1 fruit fly cellular context compared by ENCODE assay signal in the genomic region with DNA sequence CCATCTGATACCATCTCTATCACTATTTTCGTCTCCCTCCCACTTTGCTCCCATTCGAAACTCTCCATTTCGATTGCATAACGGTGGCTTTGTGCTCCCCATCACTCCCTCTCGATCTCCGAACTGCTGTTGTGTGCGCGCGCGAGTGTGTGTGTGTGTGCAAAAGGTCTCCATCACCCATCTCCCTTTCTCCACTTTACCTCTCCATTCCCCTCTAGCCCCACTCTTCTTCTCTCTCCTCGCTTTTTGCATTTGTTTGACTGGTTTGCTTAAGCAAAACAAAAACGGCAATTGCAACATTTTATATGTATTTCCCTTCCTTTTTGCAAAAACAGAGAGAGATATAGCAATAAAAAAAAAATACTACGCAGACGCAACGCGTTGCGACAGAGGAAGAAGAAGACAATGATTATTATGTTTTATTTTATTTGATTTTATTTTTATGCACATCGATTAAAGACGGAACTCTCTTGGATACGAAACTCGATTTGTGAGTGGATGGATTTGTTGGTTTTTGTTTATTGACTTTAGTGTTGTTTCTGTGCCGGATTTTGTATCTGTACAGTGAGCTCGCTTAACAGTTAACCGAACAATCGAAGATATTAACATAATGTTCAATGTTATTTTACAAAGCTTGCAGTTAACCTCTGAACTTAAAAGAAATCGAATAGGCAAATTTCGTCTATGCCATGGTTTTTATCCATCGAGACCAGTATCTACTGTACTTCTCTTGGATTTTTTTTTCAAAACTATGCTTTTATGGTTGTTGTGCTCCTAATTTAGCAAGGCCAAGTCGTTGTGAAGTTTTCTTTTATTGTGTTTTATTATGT.
A peak's percentile ranks its signal among the peaks of the same experiment; 100 is the strongest.
TF ChIP-seq lines count a peak whose summit lies in the region.

No protein-coding gene starts in this region.

TF ChIP-seq in whole organism, embryonic, 481 proteins besides CTCF, POLR2A, EP300 and RAD21 (continued from another document and continues in another):
- no peak for TF ChIP-seq chm (GFP tag; IDR thresholded peaks at IDR 0.05; lab: Robert Waterston, UW)
- peak; percentile 45 for TF ChIP-seq Mes4 (GFP tag; optimal IDR thresholded peaks at IDR 0.05; lab: Kevin White, UChicago)
- peak; percentile 73 for TF ChIP-seq CG1603 (tag; optimal IDR thresholded peaks at IDR 0.05; lab: Kevin White, UChicago)
- peak; percentile 49; the same call in 1 of the 2 replicates for TF ChIP-seq CG4730 (GFP tag; IDR thresholded peaks at IDR 0.05; lab: Robert Waterston, UW)
- peak; percentile 44; the same call in 1 of the 3 replicates for TF ChIP-seq CG11093 (GFP tag; IDR thresholded peaks at IDR 0.05; lab: Robert Waterston, UW)
- TF ChIP-seq pfk (GFP tag; optimal IDR thresholded peaks at IDR 0.05; lab: Kevin White, UChicago): no peak
- TF ChIP-seq scrt (GFP tag; optimal IDR thresholded peaks at IDR 0.05; lab: Kevin White, UChicago): peak; percentile 67
- peak in 1 of 2 experiments; percentile 51 for TF ChIP-seq Eip74EF (GFP tag; optimal IDR thresholded peaks at IDR 0.05; lab: Kevin White, UChicago)
- TF ChIP-seq CG3163 (GFP tag; optimal IDR thresholded peaks at IDR 0.05; lab: Kevin White, UChicago): peak; percentile 28
- TF ChIP-seq Hsf (GFP tag; optimal IDR thresholded peaks at IDR 0.05; lab: Kevin White, UChicago): peak; percentile 70
- TF ChIP-seq CoRest (tag; optimal IDR thresholded peaks at IDR 0.05; lab: Kevin White, UChicago): peak; percentile 77
- TF ChIP-seq disco-r (GFP tag; optimal IDR thresholded peaks at IDR 0.05; lab: Kevin White, UChicago): peak; percentile 29
- peak; percentile 76 for TF ChIP-seq ERR (GFP tag; optimal IDR thresholded peaks at IDR 0.05; lab: Kevin White, UChicago)
- peak; percentile 83 for TF ChIP-seq Fer3 (tag; optimal IDR thresholded peaks at IDR 0.05; lab: Kevin White, UChicago)
- TF ChIP-seq Awh (GFP tag; IDR thresholded peaks at IDR 0.05; lab: Robert Waterston, UW): no peak
- TF ChIP-seq rib (GFP tag; IDR thresholded peaks at IDR 0.05; lab: Robert Waterston, UW): no peak
- TF ChIP-seq CG13424 (tag; optimal IDR thresholded peaks at IDR 0.05; lab: Kevin White, UChicago): peak; percentile 73
- peak; percentile 52 for TF ChIP-seq CG16863 (GFP tag; optimal IDR thresholded peaks at IDR 0.05; lab: Kevin White, UChicago)
- peak; percentile 75 for TF ChIP-seq CG3281 (GFP tag; optimal IDR thresholded peaks at IDR 0.05; lab: Kevin White, UChicago)
- TF ChIP-seq CG15696 (tag; optimal IDR thresholded peaks at IDR 0.05; lab: Kevin White, UChicago): peak; percentile 12
- TF ChIP-seq bcd (GFP tag; optimal IDR thresholded peaks at IDR 0.05; lab: Kevin White, UChicago): peak; percentile 55
- peak; percentile 18 for TF ChIP-seq org-1 (GFP tag; optimal IDR thresholded peaks at IDR 0.05; lab: Kevin White, UChicago)
- peak; percentile 24 for TF ChIP-seq dmrt11E (tag; optimal IDR thresholded peaks at IDR 0.05; lab: Kevin White, UChicago)
- TF ChIP-seq Sry-β (GFP tag; optimal IDR thresholded peaks at IDR 0.05; lab: Kevin White, UChicago): no peak
- peak; percentile 77 for TF ChIP-seq CG2678 (tag; optimal IDR thresholded peaks at IDR 0.05; lab: Kevin White, UChicago)
- TF ChIP-seq CG1233 (GFP tag; optimal IDR thresholded peaks at IDR 0.05; lab: Kevin White, UChicago): no peak
- TF ChIP-seq BtbVII (GFP tag; optimal IDR thresholded peaks at IDR 0.05; lab: Kevin White, UChicago): peak; percentile 65
- peak; percentile 15 for TF ChIP-seq CG10654 (GFP tag; optimal IDR thresholded peaks at IDR 0.05; lab: Kevin White, UChicago)
- TF ChIP-seq Meics (GFP tag; optimal IDR thresholded peaks at IDR 0.05; lab: Kevin White, UChicago): peak; percentile 72
- peak; percentile 68 for TF ChIP-seq CG12071 (GFP tag; optimal IDR thresholded peaks at IDR 0.05; lab: Kevin White, UChicago)
- TF ChIP-seq dan (GFP tag; IDR thresholded peaks at IDR 0.05; lab: Robert Waterston, UW): no peak
- TF ChIP-seq stwl (tag; optimal IDR thresholded peaks at IDR 0.05; lab: Kevin White, UChicago): no peak
- no peak for TF ChIP-seq br (optimal IDR thresholded peaks at IDR 0.05; lab: Kevin White, UChicago)
- 0 out of 3 replicates have a peak, but pooled peaks have one; percentile 59 for TF ChIP-seq so (GFP tag; IDR thresholded peaks at IDR 0.05; lab: Robert Waterston, UW)
- peak; percentile 61 for TF ChIP-seq Oli (tag; optimal IDR thresholded peaks at IDR 0.05; lab: Kevin White, UChicago)
- peak; percentile 77 for TF ChIP-seq CG11504 (tag; optimal IDR thresholded peaks at IDR 0.05; lab: Kevin White, UChicago)
- TF ChIP-seq Bgb (GFP tag; IDR thresholded peaks at IDR 0.05; lab: Robert Waterston, UW; ENCODE audit: partially characterized antibody): no peak
- no peak for TF ChIP-seq CG7987 (GFP tag; optimal IDR thresholded peaks at IDR 0.05; lab: Kevin White, UChicago)
- TF ChIP-seq Abd-B (GFP tag; optimal IDR thresholded peaks at IDR 0.05; lab: Kevin White, UChicago): peak; percentile 36
- no peak for TF ChIP-seq gcm2 (GFP tag; optimal IDR thresholded peaks at IDR 0.05; lab: Kevin White, UChicago)
- TF ChIP-seq H15 (GFP tag; IDR thresholded peaks at IDR 0.05; lab: Robert Waterston, UW): peak; percentile 64; the same call in 1 of the 3 replicates
- TF ChIP-seq CG7357 (GFP tag; IDR thresholded peaks at IDR 0.05; lab: Robert Waterston, UW): no peak
- TF ChIP-seq Blimp-1 (GFP tag; optimal IDR thresholded peaks at IDR 0.05; lab: Kevin White, UChicago): peak; percentile 74
- TF ChIP-seq CG34376 (GFP tag; optimal IDR thresholded peaks at IDR 0.05; lab: Kevin White, UChicago): peak; percentile 10
- TF ChIP-seq Dref (GFP tag; IDR thresholded peaks at IDR 0.05; lab: Robert Waterston, UW): no peak
- TF ChIP-seq CG18599 (GFP tag; optimal IDR thresholded peaks at IDR 0.05; lab: Kevin White, UChicago): peak; percentile 74
- peak; percentile 45 for TF ChIP-seq pb (GFP tag; optimal IDR thresholded peaks at IDR 0.05; lab: Kevin White, UChicago)
- TF ChIP-seq Opbp (GFP tag; IDR thresholded peaks at IDR 0.05; lab: Robert Waterston, UW; ENCODE audit: partially characterized antibody): no peak
- no peak for TF ChIP-seq hbn (GFP tag; IDR thresholded peaks at IDR 0.05; lab: Robert Waterston, UW; ENCODE audit: partially characterized antibody)
- TF ChIP-seq shn (GFP tag; optimal IDR thresholded peaks at IDR 0.05; lab: Kevin White, UChicago): no peak
- TF ChIP-seq Pdp1 (GFP tag; optimal IDR thresholded peaks at IDR 0.05; lab: Kevin White, UChicago): peak; percentile 52 to 88
- peak; percentile 29 for TF ChIP-seq CG12299 (tag; optimal IDR thresholded peaks at IDR 0.05; lab: Kevin White, UChicago)
- TF ChIP-seq CG13296 (GFP tag; optimal IDR thresholded peaks at IDR 0.05; lab: Kevin White, UChicago): peak; percentile 68
- TF ChIP-seq Kr (GFP tag; optimal IDR thresholded peaks at IDR 0.05; lab: Kevin White, UChicago): no peak
- TF ChIP-seq CG11247 (GFP tag; IDR thresholded peaks at IDR 0.05; lab: Robert Waterston, UW): peak; percentile 62
- peak; percentile 80 for TF ChIP-seq CG14014 (GFP tag; IDR thresholded peaks at IDR 0.05; lab: Robert Waterston, UW)
- peak; percentile 36 for TF ChIP-seq CG1792 (GFP tag; optimal IDR thresholded peaks at IDR 0.05; lab: Kevin White, UChicago)
- peak; percentile 75 for TF ChIP-seq Drgx (GFP tag; IDR thresholded peaks at IDR 0.05; lab: Robert Waterston, UW)
- peak; percentile 26 for TF ChIP-seq CG33557 (GFP tag; optimal IDR thresholded peaks at IDR 0.05; lab: Kevin White, UChicago)
- no peak for TF ChIP-seq CG14965 (GFP tag; optimal IDR thresholded peaks at IDR 0.05; lab: Kevin White, UChicago; ENCODE audit: borderline replicate concordance)
- TF ChIP-seq NC2β (GFP tag; optimal IDR thresholded peaks at IDR 0.05; lab: Kevin White, UChicago): peak; percentile 32
- TF ChIP-seq bbx (GFP tag; IDR thresholded peaks at IDR 0.05; lab: Robert Waterston, UW; ENCODE audit: partially characterized antibody): no peak
- peak; percentile 45 for TF ChIP-seq fd96Cb (tag; optimal IDR thresholded peaks at IDR 0.05; lab: Kevin White, UChicago)
- no peak for TF ChIP-seq Dp (GFP tag; optimal IDR thresholded peaks at IDR 0.05; lab: Kevin White, UChicago)
- peak; percentile 66 for TF ChIP-seq pho (GFP tag; optimal IDR thresholded peaks at IDR 0.05; lab: Kevin White, UChicago)
- no peak for TF ChIP-seq ac (GFP tag; optimal IDR thresholded peaks at IDR 0.05; lab: Kevin White, UChicago)
- TF ChIP-seq CrebB (tag; optimal IDR thresholded peaks at IDR 0.05; lab: Kevin White, UChicago): peak; percentile 64
- TF ChIP-seq CG10462 (GFP tag; optimal IDR thresholded peaks at IDR 0.05; lab: Kevin White, UChicago): no peak
- TF ChIP-seq CG3995 (GFP tag; optimal IDR thresholded peaks at IDR 0.05; lab: Kevin White, UChicago): peak; percentile 45
- no peak for TF ChIP-seq CG3065 (GFP tag; optimal IDR thresholded peaks at IDR 0.05; lab: Kevin White, UChicago)
- no peak for TF ChIP-seq h (optimal IDR thresholded peaks at IDR 0.05; lab: Kevin White, UChicago)
- no peak for TF ChIP-seq CG17186 (GFP tag; optimal IDR thresholded peaks at IDR 0.05; lab: Kevin White, UChicago)
- peak; percentile 34 for TF ChIP-seq Myb (GFP tag; optimal IDR thresholded peaks at IDR 0.05; lab: Kevin White, UChicago)
- peak; percentile 31 for TF ChIP-seq CG15011 (GFP tag; optimal IDR thresholded peaks at IDR 0.05; lab: Kevin White, UChicago)
- no peak for TF ChIP-seq CG15073 (GFP tag; optimal IDR thresholded peaks at IDR 0.05; lab: Kevin White, UChicago)
- no peak for TF ChIP-seq Stat92E (GFP tag; optimal IDR thresholded peaks at IDR 0.05; lab: Kevin White, UChicago)
- peak; percentile 70 for TF ChIP-seq Side (GFP tag; optimal IDR thresholded peaks at IDR 0.05; lab: Kevin White, UChicago)
- TF ChIP-seq wor (GFP tag; IDR thresholded peaks at IDR 0.05; lab: Robert Waterston, UW): no peak
- TF ChIP-seq eve (GFP tag; optimal IDR thresholded peaks at IDR 0.05; lab: Kevin White, UChicago): peak in 1 of 2 experiments; percentile 88
- peak; percentile 74; the same call in 2 of the 3 replicates for TF ChIP-seq CG11456 (GFP tag; IDR thresholded peaks at IDR 0.05; lab: Robert Waterston, UW)
- TF ChIP-seq ci (GFP tag; IDR thresholded peaks at IDR 0.05; lab: Robert Waterston, UW): peak; percentile 67; the same call in 2 of the 3 replicates
- TF ChIP-seq slbo (GFP tag; IDR thresholded peaks at IDR 0.05; lab: Robert Waterston, UW): peak; percentile 85
- TF ChIP-seq hkb (optimal IDR thresholded peaks at IDR 0.05; lab: Kevin White, UChicago): no peak
- TF ChIP-seq hkb (GFP tag; IDR thresholded peaks at IDR 0.05; lab: Robert Waterston, UW): peak; percentile 57
- TF ChIP-seq CG7786 (GFP tag; optimal IDR thresholded peaks at IDR 0.05; lab: Kevin White, UChicago): peak; percentile 76
- TF ChIP-seq sob (GFP tag; IDR thresholded peaks at IDR 0.05; lab: Robert Waterston, UW): peak; percentile 80
- TF ChIP-seq Rfx (GFP tag; IDR thresholded peaks at IDR 0.05; lab: Robert Waterston, UW): peak; percentile 84
- TF ChIP-seq crol (GFP tag; IDR thresholded peaks at IDR 0.05; lab: Robert Waterston, UW): peak; percentile 76
- peak; percentile 42 for TF ChIP-seq CG1602 (GFP tag; optimal IDR thresholded peaks at IDR 0.05; lab: Kevin White, UChicago)
- no peak for TF ChIP-seq CG42726 (GFP tag; IDR thresholded peaks at IDR 0.05; lab: Robert Waterston, UW; ENCODE audit: partially characterized antibody)
- peak; percentile 67; the same call in 2 of the 3 replicates for TF ChIP-seq CG17361 (GFP tag; IDR thresholded peaks at IDR 0.05; lab: Robert Waterston, UW)
- TF ChIP-seq ttk (GFP tag; IDR thresholded peaks at IDR 0.05; lab: Robert Waterston, UW): no peak
- TF ChIP-seq Med (GFP tag; lab: Kevin White, UChicago): peak; percentile 96
- no peak for TF ChIP-seq Doc2 (GFP tag; IDR thresholded peaks at IDR 0.05; lab: Robert Waterston, UW)
- no peak for TF ChIP-seq danr (GFP tag; IDR thresholded peaks at IDR 0.05; lab: Robert Waterston, UW)
- TF ChIP-seq CG2875 (GFP tag; optimal IDR thresholded peaks at IDR 0.05; lab: Kevin White, UChicago): no peak
- TF ChIP-seq tap (tag; optimal IDR thresholded peaks at IDR 0.05; lab: Kevin White, UChicago): peak; percentile 46
- TF ChIP-seq lola (GFP tag; optimal IDR thresholded peaks at IDR 0.05; lab: Kevin White, UChicago): peak in 1 of 3 experiments; percentile 30
- no peak for TF ChIP-seq CG1024 (GFP tag; IDR thresholded peaks at IDR 0.05; lab: Robert Waterston, UW)
- no peak for TF ChIP-seq YL-1 (GFP tag; optimal IDR thresholded peaks at IDR 0.05; lab: Kevin White, UChicago)
- TF ChIP-seq CG8944 (GFP tag; optimal IDR thresholded peaks at IDR 0.05; lab: Kevin White, UChicago): peak; percentile 61
- peak; percentile 47 for TF ChIP-seq CG6854 (GFP tag; optimal IDR thresholded peaks at IDR 0.05; lab: Kevin White, UChicago)
- peak; percentile 36 for TF ChIP-seq CG10979 (tag; optimal IDR thresholded peaks at IDR 0.05; lab: Kevin White, UChicago)
- peak; percentile 5 for TF ChIP-seq CG17802 (tag; optimal IDR thresholded peaks at IDR 0.05; lab: Kevin White, UChicago)
- peak; percentile 39 for TF ChIP-seq cwo (GFP tag; optimal IDR thresholded peaks at IDR 0.05; lab: Kevin White, UChicago)
- TF ChIP-seq CG7745 (tag; optimal IDR thresholded peaks at IDR 0.05; lab: Kevin White, UChicago): no peak
- TF ChIP-seq Dbx (GFP tag; IDR thresholded peaks at IDR 0.05; lab: Robert Waterston, UW): peak; percentile 78
- TF ChIP-seq Ptx1 (GFP tag; IDR thresholded peaks at IDR 0.05; lab: Robert Waterston, UW): peak; percentile 70
- TF ChIP-seq TFAM (GFP tag; optimal IDR thresholded peaks at IDR 0.05; lab: Kevin White, UChicago): no peak
- TF ChIP-seq CG32772 (GFP tag; IDR thresholded peaks at IDR 0.05; lab: Robert Waterston, UW): peak; percentile 46
- TF ChIP-seq odd (GFP tag; optimal IDR thresholded peaks at IDR 0.05; lab: Kevin White, UChicago): peak; percentile 24
- peak; percentile 34 for TF ChIP-seq chn (GFP tag; optimal IDR thresholded peaks at IDR 0.05; lab: Kevin White, UChicago)
- TF ChIP-seq crp (GFP tag; optimal IDR thresholded peaks at IDR 0.05; lab: Kevin White, UChicago): no peak
- peak; percentile 11 for TF ChIP-seq crc (GFP tag; optimal IDR thresholded peaks at IDR 0.05; lab: Kevin White, UChicago)
- TF ChIP-seq aop (GFP tag; IDR thresholded peaks at IDR 0.05; lab: Robert Waterston, UW): no peak
- TF ChIP-seq CG1647 (GFP tag; optimal IDR thresholded peaks at IDR 0.05; lab: Kevin White, UChicago): peak; percentile 33
- peak; percentile 67 for TF ChIP-seq CG12155 (GFP tag; optimal IDR thresholded peaks at IDR 0.05; lab: Kevin White, UChicago)
- TF ChIP-seq Atf-2 (GFP tag; optimal IDR thresholded peaks at IDR 0.05; lab: Kevin White, UChicago): peak; percentile 59
- no peak for TF ChIP-seq grn (GFP tag; optimal IDR thresholded peaks at IDR 0.05; lab: Kevin White, UChicago)
- peak; percentile 39; the same call in 1 of the 2 replicates for TF ChIP-seq CG9215 (GFP tag; IDR thresholded peaks at IDR 0.05; lab: Robert Waterston, UW)
- TF ChIP-seq MESR4 (GFP tag; optimal IDR thresholded peaks at IDR 0.05; lab: Kevin White, UChicago): no peak
- peak; percentile 58 for TF ChIP-seq az2 (GFP tag; optimal IDR thresholded peaks at IDR 0.05; lab: Kevin White, UChicago)
